Fruit fly (Drosophila melanogaster) whole organism, embryonic: ENCODE measurements around the gene caup.

Experiments
- Abd-B ChIP-seq: fragments of 200-800 bp; sonication (Bioruptor generic); optimal IDR thresholded peaks from 2 replicates; lab custom pipeline; 2018; ENCODE audit warnings: missing biosample characterization, mild to moderate bottlenecking, missing genetic modification characterization, moderate library complexity
- B-H1 ChIP-seq: fragments of 200-800 bp; sonication (Bioruptor generic); IDR thresholded peaks from 3 replicates; pipeline ENCODE4 v1.3.6; 2022; ENCODE audit warnings: missing biosample characterization, missing genetic modification characterization
- CG10267 ChIP-seq: fragments of 200-800 bp; sonication (Bioruptor generic); optimal IDR thresholded peaks from 2 replicates; lab custom pipeline; 2018; ENCODE audit warnings: missing biosample characterization, mild to moderate bottlenecking, missing genetic modification characterization, moderate library complexity
- CG10979 ChIP-seq: fragments of 200-800 bp; sonication (Bioruptor generic); optimal IDR thresholded peaks from 2 replicates; lab custom pipeline; 2018; ENCODE audit warnings: missing biosample characterization, mild to moderate bottlenecking, missing genetic modification characterization, moderate library complexity
- CG11093 ChIP-seq: fragments of 200-800 bp; sonication (Bioruptor generic); IDR thresholded peaks from 3 replicates; pipeline ENCODE4 v1.3.6; 2022; ENCODE audit warnings: missing biosample characterization, missing genetic modification characterization
- CG13287 ChIP-seq: fragments of 200-800 bp; sonication (Bioruptor generic); IDR thresholded peaks from 2 replicates; pipeline ENCODE4 v1.3.6; 2022; ENCODE audit warnings: missing biosample characterization, missing genetic modification characterization; ENCODE audit not compliant: partially characterized antibody
- CG14014 ChIP-seq: fragments of 200-800 bp; sonication (Bioruptor generic); IDR thresholded peaks from 2 replicates; pipeline ENCODE4 v1.3.6; 2022; ENCODE audit warnings: missing biosample characterization, missing genetic modification characterization
- CG14710 ChIP-seq: fragments of 200-800 bp; sonication (Bioruptor generic); optimal IDR thresholded peaks from 3 replicates; lab custom pipeline; 2019; ENCODE audit warnings: missing biosample characterization, mild to moderate bottlenecking, missing genetic modification characterization, moderate library complexity
- CG15073 ChIP-seq: fragments of 200-800 bp; sonication (Bioruptor generic); optimal IDR thresholded peaks from 2 replicates; lab custom pipeline; 2016; ENCODE audit warnings: missing biosample characterization, missing genetic modification characterization
- CG17359 ChIP-seq: fragments of 200-800 bp; sonication (Bioruptor generic); optimal IDR thresholded peaks from 3 replicates; lab custom pipeline; 2018; ENCODE audit warnings: missing biosample characterization, mild to moderate bottlenecking, missing genetic modification characterization, moderate library complexity
- CG17361 ChIP-seq: fragments of 200-800 bp; sonication (Bioruptor generic); IDR thresholded peaks from 3 replicates; pipeline ENCODE4 v1.3.6; 2022; ENCODE audit warnings: missing biosample characterization, missing genetic modification characterization
- CG1792 ChIP-seq: fragments of 200-800 bp; sonication (Bioruptor generic); optimal IDR thresholded peaks from 2 replicates; lab custom pipeline; 2016; ENCODE audit warnings: missing biosample characterization, missing genetic modification characterization
- CG2199 ChIP-seq: fragments of 200-800 bp; sonication (Bioruptor generic); IDR thresholded peaks from 3 replicates; pipeline ENCODE4 v1.3.6; 2022; ENCODE audit warnings: missing biosample characterization, missing genetic modification characterization
- CG2202 ChIP-seq: fragments of 200-800 bp; sonication (Bioruptor generic); optimal IDR thresholded peaks from 2 replicates; lab custom pipeline; 2018; ENCODE audit warnings: missing biosample characterization, mild to moderate bottlenecking, missing genetic modification characterization
- CG3163 ChIP-seq: fragments of 200-800 bp; sonication (Bioruptor generic); optimal IDR thresholded peaks from 3 replicates; lab custom pipeline; 2016; ENCODE audit warnings: missing biosample characterization, missing genetic modification characterization
- CG3407 ChIP-seq: fragments of 200-800 bp; sonication (Bioruptor generic); optimal IDR thresholded peaks from 2 replicates; lab custom pipeline; 2018; ENCODE audit warnings: missing biosample characterization, mild to moderate bottlenecking, missing genetic modification characterization
- CG34422 ChIP-seq: fragments of 200-800 bp; sonication (Bioruptor generic); IDR thresholded peaks from 3 replicates; pipeline ENCODE4 v1.3.6; 2022; ENCODE audit warnings: missing biosample characterization, missing genetic modification characterization
- CG8281 ChIP-seq: fragments of 200-800 bp; sonication (Bioruptor generic); optimal IDR thresholded peaks from 2 replicates; lab custom pipeline; 2018; ENCODE audit warnings: missing biosample characterization, mild to moderate bottlenecking, missing genetic modification characterization, moderate library complexity
- CG8388 ChIP-seq: fragments of 200-800 bp; sonication (Bioruptor generic); optimal IDR thresholded peaks from 2 replicates; lab custom pipeline; 2019; ENCODE audit warnings: missing biosample characterization, mild to moderate bottlenecking, missing genetic modification characterization, moderate library complexity
- CG9727 ChIP-seq: fragments of 200-800 bp; sonication (Bioruptor generic); optimal IDR thresholded peaks from 3 replicates; lab custom pipeline; 2017; ENCODE audit warnings: missing biosample characterization, mild to moderate bottlenecking, missing genetic modification characterization
- CG9797 ChIP-seq: fragments of 200-800 bp; sonication (Bioruptor generic); optimal IDR thresholded peaks from 3 replicates; lab custom pipeline; 2018; ENCODE audit warnings: missing biosample characterization, mild to moderate bottlenecking, missing genetic modification characterization
- CG9817 ChIP-seq: fragments of 200-800 bp; sonication (Bioruptor generic); optimal IDR thresholded peaks from 2 replicates; lab custom pipeline; 2018; ENCODE audit warnings: missing biosample characterization, mild to moderate bottlenecking, missing genetic modification characterization, moderate library complexity
- Dad ChIP-seq: fragments of 200-800 bp; sonication (Bioruptor generic); optimal IDR thresholded peaks from 3 replicates; lab custom pipeline; 2016; ENCODE audit warnings: missing biosample characterization, missing genetic modification characterization
- Dip2 ChIP-seq: fragments of 200-800 bp; sonication (Bioruptor generic); IDR thresholded peaks from 2 replicates; pipeline ENCODE4 v1.3.6; 2022; ENCODE audit warnings: missing biosample characterization, missing genetic modification characterization
- Ets65A ChIP-seq: fragments of 200-800 bp; sonication (Bioruptor generic); peaks from one replicate; lab custom pipeline; 2016; ENCODE audit warnings: missing biosample characterization, missing genetic modification characterization
- Fer3 ChIP-seq: fragments of 200-800 bp; sonication (Bioruptor generic); optimal IDR thresholded peaks from 2 replicates; lab custom pipeline; 2018; ENCODE audit warnings: missing biosample characterization, mild to moderate bottlenecking, missing genetic modification characterization, moderate library complexity
- HmgZ ChIP-seq: fragments of 200-800 bp; sonication (Bioruptor generic); optimal IDR thresholded peaks from 2 replicates; lab custom pipeline; 2018; ENCODE audit warnings: missing biosample characterization, mild to moderate bottlenecking, missing genetic modification characterization
- Hmx ChIP-seq: fragments of 200-800 bp; sonication (Bioruptor generic); optimal IDR thresholded peaks from 2 replicates; lab custom pipeline; 2016; ENCODE audit warnings: missing biosample characterization, missing genetic modification characterization
- Mrtf ChIP-seq: fragments of 200-800 bp; sonication (Bioruptor generic); IDR thresholded peaks from 3 replicates; pipeline ENCODE4 v1.3.6; 2022; ENCODE audit warnings: missing biosample characterization, missing genetic modification characterization
- NK7.1 ChIP-seq: fragments of 200-800 bp; sonication (Bioruptor generic); optimal IDR thresholded peaks from 3 replicates; lab custom pipeline; 2016; ENCODE audit warnings: missing biosample characterization, missing genetic modification characterization
- Nf-YB ChIP-seq: fragments of 200-800 bp; sonication (Bioruptor generic); optimal IDR thresholded peaks from 3 replicates; lab custom pipeline; 2019; ENCODE audit warnings: missing biosample characterization, mild to moderate bottlenecking, missing genetic modification characterization, moderate library complexity
- Oaz ChIP-seq: fragments of 200-800 bp; sonication (Bioruptor generic); IDR thresholded peaks from 2 replicates; pipeline ENCODE4 v1.3.6; 2022; ENCODE audit warnings: missing biosample characterization, missing genetic modification characterization
- Tbp ChIP-seq: fragments of >200 bp; optimal IDR thresholded peaks from 2 replicates; lab custom pipeline; 2018; ENCODE audit warnings: missing biosample characterization, missing genetic modification characterization
- Xrp1 ChIP-seq: fragments of 200-800 bp; sonication (Bioruptor generic); IDR thresholded peaks from 2 replicates; pipeline ENCODE4 v1.3.6; 2022; ENCODE audit warnings: missing biosample characterization, missing genetic modification characterization
- ac ChIP-seq: fragments of 200-800 bp; sonication (Bioruptor generic); optimal IDR thresholded peaks from 3 replicates; lab custom pipeline; 2017; ENCODE audit warnings: missing biosample characterization, mild to moderate bottlenecking, missing genetic modification characterization
- aop ChIP-seq: fragments of 200-800 bp; sonication (Bioruptor generic); IDR thresholded peaks from 2 replicates; pipeline ENCODE4 v1.3.6; 2022; ENCODE audit warnings: missing biosample characterization, missing genetic modification characterization
- ara ChIP-seq: fragments of 200-800 bp; sonication (Bioruptor generic); IDR thresholded peaks from 2 replicates; pipeline ENCODE4 v1.3.6; 2022; ENCODE audit warnings: missing biosample characterization, missing genetic modification characterization
- crp ChIP-seq, 2 experiments: fragments of 200-800 bp; sonication (Bioruptor generic); optimal IDR thresholded peaks; 2 replicates in 1 of 2; 3 replicates in 1 of 2; lab custom pipeline; 2017; ENCODE audit warnings: missing biosample characterization in 2 of 2, missing genetic modification characterization in 2 of 2, mild to moderate bottlenecking in 1 of 2, moderate library complexity in 1 of 2
- grau ChIP-seq: fragments of 200-800 bp; optimal IDR thresholded peaks from 3 replicates; lab custom pipeline; 2019; ENCODE audit warnings: missing biosample characterization, mild to moderate bottlenecking, missing genetic modification characterization, moderate library complexity
- lmd ChIP-seq: fragments of 200-800 bp; sonication (Bioruptor generic); IDR thresholded peaks from 2 replicates; pipeline ENCODE4 v1.3.6; 2022; ENCODE audit warnings: missing biosample characterization, missing genetic modification characterization
- oc ChIP-seq: fragments of 200-800 bp; sonication (Bioruptor generic); optimal IDR thresholded peaks from 2 replicates; lab custom pipeline; 2018; ENCODE audit warnings: missing biosample characterization, mild to moderate bottlenecking, missing genetic modification characterization, moderate library complexity
- otp ChIP-seq: fragments of 200-800 bp; sonication (Bioruptor generic); IDR thresholded peaks from 3 replicates; pipeline ENCODE4, ENCODE4 v1.3.6; 2022; ENCODE audit warnings: missing biosample characterization, missing genetic modification characterization
- p53 ChIP-seq: fragments of 200-800 bp; sonication (Bioruptor generic); optimal IDR thresholded peaks from 2 replicates; lab custom pipeline; 2016; ENCODE audit warnings: missing biosample characterization, missing genetic modification characterization
- pan ChIP-seq, 4 experiments: fragments of >200 bp in 3 of 4; fragments of 200-800 bp in 1 of 4; sonication (Bioruptor generic) in 1 of 4; optimal IDR thresholded peaks in 3 of 4; IDR thresholded peaks in 1 of 4; 2 replicates each; pipeline versions ENCODE4 v1.3.6 to Lab custom; 2017 to 2022; ENCODE audit warnings: missing biosample characterization in 2 of 4, missing genetic modification characterization in 2 of 4, mixed read lengths in 1 of 4
- pfk ChIP-seq: fragments of 200-800 bp; sonication (Bioruptor generic); optimal IDR thresholded peaks from 2 replicates; lab custom pipeline; 2018; ENCODE audit warnings: missing biosample characterization, mild to moderate bottlenecking, missing genetic modification characterization, moderate library complexity
- sr ChIP-seq: fragments of 200-800 bp; sonication (Bioruptor generic); IDR thresholded peaks from 3 replicates; pipeline ENCODE4 v1.3.6; 2022; ENCODE audit warnings: missing biosample characterization, missing genetic modification characterization
- tna ChIP-seq: fragments of 200-800 bp; sonication (Bioruptor generic); IDR thresholded peaks from 2 replicates; pipeline ENCODE4 v1.3.6; 2022; ENCODE audit warnings: missing biosample characterization, missing genetic modification characterization; ENCODE audit not compliant: partially characterized antibody
- trem ChIP-seq: fragments of 200-800 bp; optimal IDR thresholded peaks from 3 replicates; lab custom pipeline; 2019; ENCODE audit warnings: missing biosample characterization, mild to moderate bottlenecking, missing genetic modification characterization, moderate library complexity
- wek ChIP-seq: fragments of 200-800 bp; sonication (Bioruptor generic); optimal IDR thresholded peaks from 3 replicates; lab custom pipeline; 2018; ENCODE audit warnings: missing biosample characterization, mild to moderate bottlenecking, missing genetic modification characterization, moderate library complexity
- zen ChIP-seq: fragments of 200-800 bp; sonication (Bioruptor generic); optimal IDR thresholded peaks from 3 replicates; lab custom pipeline; 2018; ENCODE audit warnings: missing biosample characterization, mild to moderate bottlenecking, missing genetic modification characterization, moderate library complexity
- zen2 ChIP-seq: fragments of 200-800 bp; sonication (Bioruptor generic); IDR thresholded peaks from 3 replicates; pipeline ENCODE4 v1.3.6; 2022; ENCODE audit warnings: missing biosample characterization, missing genetic modification characterization; ENCODE audit not compliant: partially characterized antibody

Gene caup

DNA sequence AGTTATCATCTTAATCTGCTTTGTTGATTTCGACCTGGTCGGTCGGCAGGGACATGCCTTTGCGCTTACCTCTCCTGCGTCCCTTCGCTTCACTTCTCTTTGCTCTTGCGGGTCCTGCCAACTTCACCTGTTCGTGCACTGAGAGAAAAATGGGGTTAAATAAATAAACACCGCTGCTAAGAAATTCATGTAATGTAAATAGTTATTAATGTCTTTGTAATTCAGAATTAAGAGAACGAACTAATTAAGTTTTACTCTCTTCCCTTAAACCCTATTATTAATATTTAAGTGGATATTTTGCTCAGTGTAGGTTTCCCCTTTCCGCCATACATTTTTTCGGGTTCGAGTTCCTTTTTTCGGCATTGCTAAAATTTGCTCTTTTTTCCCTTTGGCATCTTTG lies 7.0 kb downstream of the caup start (continued):
- no peak for TF ChIP-seq p53 (GFP tag; lab: Kevin White, UChicago)
- no peak for TF ChIP-seq Nf-YB
- no peak for TF ChIP-seq B-H1
- TF ChIP-seq Fer3 (tag; lab: Kevin White, UChicago): no peak
- TF ChIP-seq lmd (GFP tag; lab: Robert Waterston, UW): no peak
- TF ChIP-seq CG8388: no peak
- TF ChIP-seq ara (GFP tag; lab: Robert Waterston, UW): peak; percentile 71; the same call in 1 of the 2 replicates
- TF ChIP-seq HmgZ: no peak
- TF ChIP-seq pan (optimal IDR thresholded peaks at IDR 0.05; lab: Kevin White, UChicago): no peak
- no peak for TF ChIP-seq pan (GFP tag; optimal IDR thresholded peaks at IDR 0.05 in 1 of 2, IDR thresholded peaks at IDR 0.05 in 1 of 2)
- no peak for TF ChIP-seq CG34422 (GFP tag; lab: Robert Waterston, UW)
- peak; percentile 95 for TF ChIP-seq ac (GFP tag; lab: Kevin White, UChicago)
- TF ChIP-seq CG8281: no peak
- TF ChIP-seq wek (GFP tag; lab: Kevin White, UChicago): no peak
- no peak for TF ChIP-seq sr
- no peak for TF ChIP-seq aop (GFP tag; lab: Robert Waterston, UW)
- no peak for TF ChIP-seq Dad (GFP tag; lab: Kevin White, UChicago)
- TF ChIP-seq CG17359 (tag; lab: Kevin White, UChicago): no peak
- no peak for TF ChIP-seq CG3407
- 0 out of 3 replicates have a peak, but pooled peaks have one; percentile 17 for TF ChIP-seq CG17361 (GFP tag; lab: Robert Waterston, UW)
- TF ChIP-seq Mrtf (GFP tag; lab: Robert Waterston, UW): no peak
- TF ChIP-seq Hmx: no peak
- TF ChIP-seq NK7.1 (GFP tag; lab: Kevin White, UChicago): no peak
- no peak for TF ChIP-seq CG9817 (tag; lab: Kevin White, UChicago)
- peak; percentile 1 for TF ChIP-seq grau
- TF ChIP-seq Tbp: no peak
- TF ChIP-seq CG10267: peak; percentile 42
- TF ChIP-seq zen2: no peak
- no peak for TF ChIP-seq CG1792 (GFP tag; lab: Kevin White, UChicago)
- no peak for TF ChIP-seq oc (tag; lab: Kevin White, UChicago)
- TF ChIP-seq zen (tag; lab: Kevin White, UChicago): peak; percentile 63
- TF ChIP-seq trem: peak; percentile 20
- TF ChIP-seq Xrp1 (GFP tag; lab: Robert Waterston, UW): peak; percentile 60; the same call in 1 of the 2 replicates
- TF ChIP-seq otp (GFP tag; lab: Robert Waterston, UW): no peak
- no peak for TF ChIP-seq CG13287 (GFP tag; lab: Robert Waterston, UW)
- no peak for TF ChIP-seq tna
- TF ChIP-seq CG2202 (tag; lab: Kevin White, UChicago): no peak
- TF ChIP-seq CG14014: no peak
- no peak for TF ChIP-seq CG2199 (GFP tag; lab: Robert Waterston, UW)
- no peak for TF ChIP-seq crp (GFP tag; optimal IDR thresholded peaks at IDR 0.05; lab: Kevin White, UChicago)
- TF ChIP-seq Ets65A: no peak
- peak; percentile 61 for TF ChIP-seq CG10979 (tag; lab: Kevin White, UChicago)
- no peak for TF ChIP-seq Oaz
- TF ChIP-seq CG9727 (GFP tag; lab: Kevin White, UChicago): peak; percentile 65
- no peak for TF ChIP-seq CG15073 (GFP tag; lab: Kevin White, UChicago)
- no peak for TF ChIP-seq pfk (GFP tag; lab: Kevin White, UChicago)
- TF ChIP-seq CG14710 (tag; lab: Kevin White, UChicago): peak; percentile 37
- TF ChIP-seq CG9797: no peak
- TF ChIP-seq CG11093 (GFP tag; lab: Robert Waterston, UW): no peak
- TF ChIP-seq Abd-B (GFP tag; lab: Kevin White, UChicago): no peak
- TF ChIP-seq Dip2 (GFP tag; lab: Robert Waterston, UW): no peak
- TF ChIP-seq CG3163 (GFP tag; lab: Kevin White, UChicago): no peak
